Fruit fly (Drosophila melanogaster) whole organism, embryonic: ENCODE results near the gene baf.

Experiments used
- Awh ChIP-seq: fragments of 200-800 bp; sonication (Bioruptor generic); IDR thresholded peaks from 2 replicates; pipeline ENCODE4, ENCODE4 v1.3.6; 2022; ENCODE audit warnings: missing biosample characterization, missing genetic modification characterization
- BtbVII ChIP-seq: fragments of 200-800 bp; sonication (Bioruptor generic); optimal IDR thresholded peaks from 3 replicates; lab custom pipeline; 2017; ENCODE audit warnings: missing biosample characterization, mild to moderate bottlenecking, missing genetic modification characterization
- CG10274 ChIP-seq: fragments of 200-800 bp; sonication (Bioruptor generic); optimal IDR thresholded peaks from 3 replicates; lab custom pipeline; 2017; ENCODE audit warnings: missing biosample characterization, mild to moderate bottlenecking, missing genetic modification characterization
- CG10543 ChIP-seq: fragments of 200-800 bp; sonication (Bioruptor generic); optimal IDR thresholded peaks from 3 replicates; lab custom pipeline; 2017; ENCODE audit warnings: missing biosample characterization, mild to moderate bottlenecking, missing genetic modification characterization, moderate library complexity
- CG10565 ChIP-seq: fragments of 200-800 bp; sonication (Bioruptor generic); optimal IDR thresholded peaks from 3 replicates; lab custom pipeline; 2016; ENCODE audit warnings: missing biosample characterization, mild to moderate bottlenecking, missing genetic modification characterization
- CG10979 ChIP-seq: fragments of 200-800 bp; sonication (Bioruptor generic); optimal IDR thresholded peaks from 2 replicates; lab custom pipeline; 2018; ENCODE audit warnings: missing biosample characterization, mild to moderate bottlenecking, missing genetic modification characterization, moderate library complexity
- CG13287 ChIP-seq: fragments of 200-800 bp; sonication (Bioruptor generic); IDR thresholded peaks from 2 replicates; pipeline ENCODE4 v1.3.6; 2022; ENCODE audit warnings: missing biosample characterization, missing genetic modification characterization; ENCODE audit not compliant: partially characterized antibody
- CG13296 ChIP-seq: fragments of 200-800 bp; sonication (Bioruptor generic); optimal IDR thresholded peaks from 3 replicates; lab custom pipeline; 2018; ENCODE audit warnings: missing biosample characterization, mild to moderate bottlenecking, missing genetic modification characterization
- CG13424 ChIP-seq: fragments of 200-800 bp; sonication (Bioruptor generic); optimal IDR thresholded peaks from 2 replicates; lab custom pipeline; 2019; ENCODE audit warnings: missing biosample characterization, mild to moderate bottlenecking, missing genetic modification characterization, moderate library complexity
- CG14860 ChIP-seq: fragments of 200-800 bp; sonication (Bioruptor generic); IDR thresholded peaks from 3 replicates; pipeline ENCODE4 v1.3.6; 2022; ENCODE audit warnings: missing biosample characterization, missing genetic modification characterization; ENCODE audit not compliant: partially characterized antibody
- CG15073 ChIP-seq: fragments of 200-800 bp; sonication (Bioruptor generic); optimal IDR thresholded peaks from 2 replicates; lab custom pipeline; 2016; ENCODE audit warnings: missing biosample characterization, missing genetic modification characterization
- CG1602 ChIP-seq: fragments of 200-800 bp; sonication (Bioruptor generic); optimal IDR thresholded peaks from 3 replicates; lab custom pipeline; 2016; ENCODE audit warnings: missing biosample characterization, missing genetic modification characterization
- CG17829 ChIP-seq: fragments of 200-800 bp; optimal IDR thresholded peaks from 2 replicates; lab custom pipeline; 2019; ENCODE audit warnings: missing biosample characterization, mild to moderate bottlenecking, missing genetic modification characterization, moderate library complexity
- CG2199 ChIP-seq: fragments of 200-800 bp; sonication (Bioruptor generic); IDR thresholded peaks from 3 replicates; pipeline ENCODE4 v1.3.6; 2022; ENCODE audit warnings: missing biosample characterization, missing genetic modification characterization
- CG3065 ChIP-seq: fragments of 200-800 bp; sonication (Bioruptor generic); optimal IDR thresholded peaks from 2 replicates; lab custom pipeline; 2016; ENCODE audit warnings: missing biosample characterization, missing genetic modification characterization
- CG31224 ChIP-seq: fragments of 200-800 bp; sonication (Bioruptor generic); IDR thresholded peaks from 2 replicates; pipeline ENCODE4 v1.3.6; 2022; ENCODE audit warnings: missing biosample characterization, missing genetic modification characterization
- CG4282 ChIP-seq: fragments of 200-800 bp; sonication (Bioruptor generic); optimal IDR thresholded peaks from 2 replicates; lab custom pipeline; 2016; ENCODE audit warnings: missing biosample characterization, missing genetic modification characterization
- CG4360 ChIP-seq: fragments of 200-800 bp; sonication (Bioruptor generic); IDR thresholded peaks from 2 replicates; pipeline ENCODE4 v1.3.6; 2022; ENCODE audit warnings: missing biosample characterization, missing genetic modification characterization
- CG5953 ChIP-seq: fragments of 200-800 bp; sonication (Bioruptor generic); IDR thresholded peaks from 2 replicates; pipeline ENCODE4 v1.3.6; 2022; ENCODE audit warnings: missing biosample characterization, missing genetic modification characterization
- CG8089 ChIP-seq: fragments of 200-800 bp; sonication (Bioruptor generic); optimal IDR thresholded peaks from 3 replicates; lab custom pipeline; 2016; ENCODE audit warnings: missing biosample characterization, missing genetic modification characterization
- CG8281 ChIP-seq: fragments of 200-800 bp; sonication (Bioruptor generic); optimal IDR thresholded peaks from 2 replicates; lab custom pipeline; 2018; ENCODE audit warnings: missing biosample characterization, mild to moderate bottlenecking, missing genetic modification characterization, moderate library complexity
- CG9876 ChIP-seq: fragments of 200-800 bp; sonication (Bioruptor generic); optimal IDR thresholded peaks from 2 replicates; lab custom pipeline; 2016; ENCODE audit warnings: missing biosample characterization, missing genetic modification characterization
- CTCF ChIP-seq: fragments of 200-800 bp; sonication (Bioruptor generic); optimal IDR thresholded peaks from 2 replicates; lab custom pipeline; 2017; ENCODE audit warnings: missing biosample characterization, mild to moderate bottlenecking, missing genetic modification characterization, moderate library complexity
- D ChIP-seq, 2 experiments: fragments of 200-800 bp in 1 of 2; fragments of >200 bp in 1 of 2; sonication (Bioruptor generic) in 1 of 2; optimal IDR thresholded peaks; 2 replicates in 1 of 2; 3 replicates in 1 of 2; lab custom pipeline; 2017; ENCODE audit warnings: mild to moderate bottlenecking in 1 of 2, missing biosample characterization in 1 of 2, missing genetic modification characterization in 1 of 2, missing genetic modification reagents in 1 of 2
- Drgx ChIP-seq: fragments of 200-800 bp; sonication (Bioruptor generic); IDR thresholded peaks from 2 replicates; pipeline ENCODE4 v1.3.6; 2022; ENCODE audit warnings: missing biosample characterization, missing genetic modification characterization
- Hand ChIP-seq: fragments of 200-800 bp; sonication (Bioruptor generic); optimal IDR thresholded peaks from 2 replicates; lab custom pipeline; 2017; ENCODE audit warnings: mild to moderate bottlenecking, missing biosample characterization, missing genetic modification reagents, missing genetic modification characterization
- Hr39 ChIP-seq: fragments of >200 bp; optimal IDR thresholded peaks from 2 replicates; lab custom pipeline; 2017
- Hr78 ChIP-seq, 2 experiments: fragments of 200-800 bp in 1 of 2; fragments of >200 bp in 1 of 2; sonication (Bioruptor generic) in 1 of 2; optimal IDR thresholded peaks; 2 replicates each; lab custom pipeline; 2017 to 2019; ENCODE audit warnings: missing biosample characterization in 2 of 2, missing genetic modification characterization in 2 of 2, mild to moderate bottlenecking in 1 of 2, moderate library complexity in 1 of 2
- MTF-1 ChIP-seq: fragments of 200-800 bp; sonication (Bioruptor generic); optimal IDR thresholded peaks from 2 replicates; lab custom pipeline; 2018; ENCODE audit warnings: missing biosample characterization, mild to moderate bottlenecking, missing genetic modification characterization, borderline replicate concordance
- Med ChIP-seq: fragments of 200-800 bp; sonication (Bioruptor generic); peaks from one replicate; lab custom pipeline; 2016; ENCODE audit warnings: missing biosample characterization, missing genetic modification characterization, mild to moderate bottlenecking, inconsistent platforms, moderate library complexity
- Myb ChIP-seq: fragments of 200-800 bp; sonication (Bioruptor generic); optimal IDR thresholded peaks from 2 replicates; lab custom pipeline; 2016; ENCODE audit warnings: missing biosample characterization, missing genetic modification characterization
- Ravus ChIP-seq: fragments of 200-800 bp; sonication (Bioruptor generic); IDR thresholded peaks from 2 replicates; pipeline ENCODE4 v1.3.6; 2022; ENCODE audit warnings: missing biosample characterization, missing genetic modification characterization
- Taf1 ChIP-seq: fragments of 200-800 bp; sonication (Bioruptor generic); IDR thresholded peaks from 2 replicates; pipeline ENCODE4 v1.3.6; 2022; ENCODE audit warnings: missing biosample characterization, missing genetic modification characterization
- az2 ChIP-seq: fragments of 200-800 bp; sonication (Bioruptor generic); optimal IDR thresholded peaks from 3 replicates; lab custom pipeline; 2016; ENCODE audit warnings: missing biosample characterization, missing genetic modification characterization
- chinmo ChIP-seq: fragments of 200-800 bp; sonication (Bioruptor generic); IDR thresholded peaks from 4 replicates; pipeline ENCODE4 v1.3.6; 2022; ENCODE audit warnings: missing biosample characterization, missing genetic modification characterization; ENCODE audit not compliant: partially characterized antibody
- dm ChIP-seq: fragments of 200-800 bp; sonication (Bioruptor generic); optimal IDR thresholded peaks from 3 replicates; lab custom pipeline; 2016; ENCODE audit warnings: missing biosample characterization, missing genetic modification characterization
- dmrt11E ChIP-seq: fragments of 200-800 bp; sonication (Bioruptor generic); optimal IDR thresholded peaks from 3 replicates; lab custom pipeline; 2018; ENCODE audit warnings: missing biosample characterization, mild to moderate bottlenecking, missing genetic modification characterization, moderate library complexity
- eyg ChIP-seq: fragments of 200-800 bp; sonication (Bioruptor generic); optimal IDR thresholded peaks from 3 replicates; lab custom pipeline; 2016; ENCODE audit warnings: missing biosample characterization, missing genetic modification characterization
- fu2 ChIP-seq: fragments of 200-800 bp; sonication (Bioruptor generic); optimal IDR thresholded peaks from 2 replicates; lab custom pipeline; 2016; ENCODE audit warnings: missing biosample characterization, missing genetic modification characterization
- gro ChIP-seq: fragments of 200-800 bp; sonication (Bioruptor generic); optimal IDR thresholded peaks from 2 replicates; lab custom pipeline; 2016; ENCODE audit warnings: missing biosample characterization, missing genetic modification characterization
- hkb ChIP-seq, 2 experiments: fragments of 200-800 bp in 1 of 2; fragments of >200 bp in 1 of 2; sonication (Bioruptor generic) in 1 of 2; IDR thresholded peaks in 1 of 2; optimal IDR thresholded peaks in 1 of 2; 2 replicates each; pipeline versions ENCODE4 v1.3.6 to Lab custom; 2017 to 2022; ENCODE audit warnings: missing biosample characterization in 1 of 2, missing genetic modification characterization in 1 of 2
- lmd ChIP-seq: fragments of 200-800 bp; sonication (Bioruptor generic); IDR thresholded peaks from 2 replicates; pipeline ENCODE4 v1.3.6; 2022; ENCODE audit warnings: missing biosample characterization, missing genetic modification characterization
- lola ChIP-seq, 3 experiments: fragments of >200 bp in 2 of 3; fragments of 200-800 bp in 1 of 3; sonication (Bioruptor generic) in 1 of 3; optimal IDR thresholded peaks; 2 replicates each; lab custom pipeline; 2017 to 2019; ENCODE audit warnings: missing biosample characterization in 3 of 3, missing genetic modification characterization in 3 of 3, mild to moderate bottlenecking in 1 of 3, moderate library complexity in 1 of 3
- sens ChIP-seq: fragments of 200-800 bp; sonication (Bioruptor generic); peaks from one replicate; lab custom pipeline; 2016; ENCODE audit warnings: missing biosample characterization, missing genetic modification characterization
- ssp ChIP-seq: fragments of 200-800 bp; sonication (Bioruptor generic); IDR thresholded peaks from 2 replicates; pipeline ENCODE4 v1.3.6; 2022; ENCODE audit warnings: missing biosample characterization, missing genetic modification characterization
- stwl ChIP-seq: fragments of 200-800 bp; sonication (Bioruptor generic); optimal IDR thresholded peaks from 3 replicates; lab custom pipeline; 2018; ENCODE audit warnings: missing biosample characterization, mild to moderate bottlenecking, missing genetic modification characterization, moderate library complexity
- sug ChIP-seq: fragments of 200-800 bp; optimal IDR thresholded peaks from 2 replicates; lab custom pipeline; 2019; ENCODE audit warnings: missing biosample characterization, mild to moderate bottlenecking, missing genetic modification characterization, moderate library complexity
- tin ChIP-seq: fragments of 200-800 bp; sonication (Bioruptor generic); optimal IDR thresholded peaks from 3 replicates; lab custom pipeline; 2016; ENCODE audit warnings: missing biosample characterization, missing genetic modification characterization
- z ChIP-seq: fragments of 200-800 bp; sonication (Bioruptor generic); IDR thresholded peaks from 3 replicates; pipeline ENCODE4 v1.3.6; 2022; ENCODE audit warnings: missing biosample characterization, missing genetic modification characterization

The baf gene

DNA sequence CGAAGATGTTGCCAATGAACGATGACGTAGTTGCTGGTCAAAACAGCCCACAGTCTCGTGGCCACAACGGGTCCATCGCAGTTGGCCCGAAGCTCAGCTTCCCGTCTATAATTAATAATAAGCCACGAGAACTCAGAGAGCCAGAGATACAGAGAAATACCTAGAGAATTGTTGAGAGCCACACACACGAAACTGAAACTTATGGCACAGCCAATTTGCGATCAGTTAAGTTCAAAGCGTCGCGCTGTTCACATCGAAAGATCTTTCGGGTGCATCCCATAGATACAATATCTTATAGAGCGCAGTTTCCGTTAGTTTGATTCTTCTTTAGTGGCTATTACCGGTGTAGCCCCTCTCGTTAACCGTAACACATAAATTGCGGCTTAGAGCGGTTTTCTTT is 16.7 kb upstream of the baf start (continued):
- no peak for TF ChIP-seq D (optimal IDR thresholded peaks at IDR 0.05; lab: Kevin White, UChicago)
- no peak for TF ChIP-seq D (GFP tag; optimal IDR thresholded peaks at IDR 0.05; lab: Kevin White, UChicago)
- no peak for TF ChIP-seq Taf1
- TF ChIP-seq Drgx (GFP tag; lab: Robert Waterston, UW) = no peak
- TF ChIP-seq eyg = no peak
- peak; percentile 41 for TF ChIP-seq BtbVII (GFP tag; lab: Kevin White, UChicago)
- TF ChIP-seq CG31224 (GFP tag; lab: Robert Waterston, UW) = no peak
- no peak for TF ChIP-seq CG10565 (GFP tag; lab: Kevin White, UChicago)
- no peak for TF ChIP-seq CG8089 (GFP tag; lab: Kevin White, UChicago)
- TF ChIP-seq z (GFP tag; lab: Robert Waterston, UW) = no peak
- TF ChIP-seq hkb (optimal IDR thresholded peaks at IDR 0.05; lab: Kevin White, UChicago) = no peak
- no peak for TF ChIP-seq hkb (GFP tag; IDR thresholded peaks at IDR 0.05; lab: Robert Waterston, UW)
- TF ChIP-seq CG8281 = no peak
- no peak for TF ChIP-seq MTF-1
- TF ChIP-seq CG13287 (GFP tag; lab: Robert Waterston, UW) = peak; percentile 46
- no peak for TF ChIP-seq Ravus
- TF ChIP-seq CG13296 (GFP tag; lab: Kevin White, UChicago) = no peak
- no peak for TF ChIP-seq CG10274 (GFP tag; lab: Kevin White, UChicago)

dm6 chr2L:8024325-8024724 is 4.9 kb upstream of the baf start:
- TF ChIP-seq ssp (GFP tag; lab: Robert Waterston, UW) (no peak), CG4282 (GFP tag; lab: Kevin White, UChicago) (no peak), chinmo (0 out of 4 replicates have a peak, but pooled peaks have one; percentile 1), lmd (no peak), CG15073 (no peak), stwl (no peak), lola (GFP tag; optimal IDR thresholded peaks at IDR 0.05; lab: Kevin White, UChicago) (no peak), fu2 (no peak), Awh (no peak), hkb (optimal IDR thresholded peaks at IDR 0.05; lab: Kevin White, UChicago) (no peak), hkb (GFP tag; IDR thresholded peaks at IDR 0.05; lab: Robert Waterston, UW) (no peak), CG3065 (no peak), CG10543 (no peak), CG1602 (no peak), sens (peak; percentile 1), CG13424 (no peak), sug (tag; lab: Kevin White, UChicago) (no peak), D (optimal IDR thresholded peaks at IDR 0.05; lab: Kevin White, UChicago) (no peak), D (GFP tag; optimal IDR thresholded peaks at IDR 0.05; lab: Kevin White, UChicago) (no peak), Hand (GFP tag; lab: Kevin White, UChicago) (no peak), CG10979 (tag; lab: Kevin White, UChicago) (peak; percentile 47), az2 (GFP tag; lab: Kevin White, UChicago) (no peak), CG5953 (no peak), Hr39 (lab: Kevin White, UChicago) (no peak), CTCF (GFP tag; lab: Kevin White, UChicago) (peak; percentile 83), Hr78 (GFP tag; optimal IDR thresholded peaks at IDR 0.05; lab: Kevin White, UChicago) (no peak), CG9876 (GFP tag; lab: Kevin White, UChicago) (no peak), CG4360 (GFP tag; lab: Robert Waterston, UW) (no peak), Med (GFP tag; lab: Kevin White, UChicago) (no peak), CG14860 (no peak), Myb (GFP tag; lab: Kevin White, UChicago) (no peak), gro (GFP tag; lab: Kevin White, UChicago) (no peak), CG17829 (tag; lab: Kevin White, UChicago) (no peak), tin (GFP tag; lab: Kevin White, UChicago) (no peak), dmrt11E (no peak), CG2199 (GFP tag; lab: Robert Waterston, UW) (0 out of 3 replicates have a peak, but pooled peaks have one; percentile 50), dm (GFP tag; lab: Kevin White, UChicago) (no peak)
